Fruit fly (Drosophila melanogaster) whole organism, embryonic: ENCODE data around the gene CG32767.

Source experiments
- BEAF-32 ChIP-seq: fragments of 200-800 bp; sonication (Bioruptor generic); optimal IDR thresholded peaks from 3 replicates; lab custom pipeline; 2017; ENCODE audit warnings: missing biosample characterization, missing genetic modification characterization, mild to moderate bottlenecking, moderate library complexity, missing genetic modification reagents
- Bgb ChIP-seq: fragments of 200-800 bp; sonication (Bioruptor generic); IDR thresholded peaks from 2 replicates; pipeline ENCODE4 v1.3.6; 2022; ENCODE audit warnings: missing biosample characterization, missing genetic modification characterization; ENCODE audit not compliant: partially characterized antibody
- CG10321 ChIP-seq: fragments of 200-800 bp; sonication (Bioruptor generic); IDR thresholded peaks from 2 replicates; pipeline ENCODE4 v1.3.6; 2022; ENCODE audit warnings: missing biosample characterization, missing genetic modification characterization
- CG11085 ChIP-seq: fragments of 200-800 bp; sonication (Bioruptor generic); IDR thresholded peaks from 2 replicates; pipeline ENCODE4 v1.3.6; 2022; ENCODE audit warnings: missing biosample characterization, missing genetic modification characterization
- CG12104 ChIP-seq: fragments of 200-800 bp; sonication (Bioruptor generic); optimal IDR thresholded peaks from 3 replicates; lab custom pipeline; 2016; ENCODE audit warnings: missing biosample characterization, missing genetic modification characterization
- CG12155 ChIP-seq: fragments of 200-800 bp; sonication (Bioruptor generic); optimal IDR thresholded peaks from 3 replicates; lab custom pipeline; 2016; ENCODE audit warnings: missing biosample characterization, missing genetic modification characterization
- CG12391 ChIP-seq: fragments of 200-800 bp; sonication (Bioruptor generic); optimal IDR thresholded peaks from 3 replicates; lab custom pipeline; 2018; ENCODE audit warnings: missing biosample characterization, mild to moderate bottlenecking, missing genetic modification characterization, moderate library complexity
- CG12942 ChIP-seq: fragments of 200-800 bp; sonication (Bioruptor generic); optimal IDR thresholded peaks from 3 replicates; lab custom pipeline; 2016; ENCODE audit warnings: missing biosample characterization, missing genetic modification characterization
- CG13424 ChIP-seq: fragments of 200-800 bp; sonication (Bioruptor generic); optimal IDR thresholded peaks from 2 replicates; lab custom pipeline; 2019; ENCODE audit warnings: missing biosample characterization, mild to moderate bottlenecking, missing genetic modification characterization, moderate library complexity
- CG14050 ChIP-seq: fragments of 200-800 bp; sonication (Bioruptor generic); IDR thresholded peaks from 3 replicates; pipeline ENCODE4 v1.3.6; 2022; ENCODE audit warnings: missing biosample characterization, missing genetic modification characterization
- CG14965 ChIP-seq: fragments of 200-800 bp; sonication (Bioruptor generic); optimal IDR thresholded peaks from 2 replicates; lab custom pipeline; 2016; ENCODE audit warnings: missing biosample characterization, missing genetic modification characterization, borderline replicate concordance
- CG1529 ChIP-seq: fragments of 200-800 bp; sonication (Bioruptor generic); optimal IDR thresholded peaks from 3 replicates; lab custom pipeline; 2018; ENCODE audit warnings: missing biosample characterization, missing genetic modification characterization
- CG15479 ChIP-seq: fragments of 200-800 bp; sonication (Bioruptor generic); optimal IDR thresholded peaks from 3 replicates; lab custom pipeline; 2019; ENCODE audit warnings: missing biosample characterization, mild to moderate bottlenecking, missing genetic modification characterization, moderate library complexity
- CG1603 ChIP-seq: fragments of 200-800 bp; sonication (Bioruptor generic); optimal IDR thresholded peaks from 2 replicates; lab custom pipeline; 2019; ENCODE audit warnings: missing biosample characterization, mild to moderate bottlenecking, missing genetic modification characterization, moderate library complexity
- CG1647 ChIP-seq: fragments of 200-800 bp; sonication (Bioruptor generic); optimal IDR thresholded peaks from 3 replicates; lab custom pipeline; 2016; ENCODE audit warnings: missing biosample characterization, missing genetic modification characterization
- CG1792 ChIP-seq: fragments of 200-800 bp; sonication (Bioruptor generic); optimal IDR thresholded peaks from 2 replicates; lab custom pipeline; 2016; ENCODE audit warnings: missing biosample characterization, missing genetic modification characterization
- CG2120 ChIP-seq: fragments of 200-800 bp; sonication (Bioruptor generic); optimal IDR thresholded peaks from 3 replicates; lab custom pipeline; 2016; ENCODE audit warnings: missing biosample characterization, missing genetic modification characterization
- CG32532 ChIP-seq: fragments of 200-800 bp; sonication (Bioruptor generic); IDR thresholded peaks from 2 replicates; pipeline ENCODE4 v1.3.6; 2022; ENCODE audit warnings: missing biosample characterization, missing genetic modification characterization
- CG34224 ChIP-seq: fragments of 200-800 bp; sonication (Bioruptor generic); IDR thresholded peaks from 3 replicates; pipeline ENCODE4 v1.3.6; 2022; ENCODE audit warnings: missing biosample characterization, missing genetic modification characterization; ENCODE audit not compliant: partially characterized antibody
- CG34376 ChIP-seq: fragments of 200-800 bp; sonication (Bioruptor generic); optimal IDR thresholded peaks from 2 replicates; lab custom pipeline; 2018; ENCODE audit warnings: missing biosample characterization, mild to moderate bottlenecking, missing genetic modification characterization
- CG4282 ChIP-seq: fragments of 200-800 bp; sonication (Bioruptor generic); optimal IDR thresholded peaks from 2 replicates; lab custom pipeline; 2016; ENCODE audit warnings: missing biosample characterization, missing genetic modification characterization
- CG6654 ChIP-seq: fragments of 200-800 bp; sonication (Bioruptor generic); optimal IDR thresholded peaks from 2 replicates; lab custom pipeline; 2017; ENCODE audit warnings: missing biosample characterization, mild to moderate bottlenecking, missing genetic modification characterization
- CG8478 ChIP-seq: fragments of >200 bp; optimal IDR thresholded peaks from 2 replicates; lab custom pipeline; 2018
- CG9932 ChIP-seq: fragments of 200-800 bp; sonication (Bioruptor generic); IDR thresholded peaks from 2 replicates; pipeline ENCODE4 v1.3.6; 2022; ENCODE audit warnings: missing biosample characterization, missing genetic modification characterization
- Chrac-16 ChIP-seq: fragments of 200-800 bp; sonication (Bioruptor generic); optimal IDR thresholded peaks from 3 replicates; lab custom pipeline; 2016; ENCODE audit warnings: missing biosample characterization, missing genetic modification characterization
- D ChIP-seq, 2 experiments: fragments of 200-800 bp in 1 of 2; fragments of >200 bp in 1 of 2; sonication (Bioruptor generic) in 1 of 2; optimal IDR thresholded peaks; 2 replicates in 1 of 2; 3 replicates in 1 of 2; lab custom pipeline; 2017; ENCODE audit warnings: mild to moderate bottlenecking in 1 of 2, missing biosample characterization in 1 of 2, missing genetic modification characterization in 1 of 2, missing genetic modification reagents in 1 of 2
- Drgx ChIP-seq: fragments of 200-800 bp; sonication (Bioruptor generic); IDR thresholded peaks from 2 replicates; pipeline ENCODE4 v1.3.6; 2022; ENCODE audit warnings: missing biosample characterization, missing genetic modification characterization
- Gsc ChIP-seq: fragments of 200-800 bp; sonication (Bioruptor generic); IDR thresholded peaks from 2 replicates; pipeline ENCODE4 v1.3.6; 2022; ENCODE audit warnings: missing biosample characterization, missing genetic modification characterization
- H2.0 ChIP-seq: fragments of 200-800 bp; sonication (Bioruptor generic); IDR thresholded peaks from 2 replicates; pipeline ENCODE4 v1.3.6; 2022; ENCODE audit warnings: missing biosample characterization, missing genetic modification characterization
- HHEX ChIP-seq: fragments of 200-800 bp; sonication (Bioruptor generic); optimal IDR thresholded peaks from 3 replicates; lab custom pipeline; 2017; ENCODE audit warnings: missing biosample characterization, mild to moderate bottlenecking, missing genetic modification characterization, missing genetic modification reagents
- Mes4 ChIP-seq: fragments of 200-800 bp; sonication (Bioruptor generic); optimal IDR thresholded peaks from 2 replicates; lab custom pipeline; 2016; ENCODE audit warnings: missing biosample characterization, missing genetic modification characterization
- Sry-β ChIP-seq: fragments of 200-800 bp; sonication (Bioruptor generic); optimal IDR thresholded peaks from 2 replicates; lab custom pipeline; 2018; ENCODE audit warnings: missing biosample characterization, mild to moderate bottlenecking, missing genetic modification characterization, moderate library complexity
- Xbp1 ChIP-seq: fragments of 200-800 bp; sonication (Bioruptor generic); optimal IDR thresholded peaks from 3 replicates; lab custom pipeline; 2016; ENCODE audit warnings: missing biosample characterization, mild to moderate bottlenecking, missing genetic modification characterization
- dimm ChIP-seq: fragments of 200-800 bp; sonication (Bioruptor generic); IDR thresholded peaks from 2 replicates; pipeline ENCODE4 v1.3.6; 2022; ENCODE audit warnings: missing biosample characterization, missing genetic modification characterization
- dm ChIP-seq: fragments of 200-800 bp; sonication (Bioruptor generic); optimal IDR thresholded peaks from 3 replicates; lab custom pipeline; 2016; ENCODE audit warnings: missing biosample characterization, missing genetic modification characterization
- dmrt99B ChIP-seq: fragments of 200-800 bp; sonication (Bioruptor generic); optimal IDR thresholded peaks from 2 replicates; lab custom pipeline; 2018; ENCODE audit warnings: missing biosample characterization, mild to moderate bottlenecking, missing genetic modification characterization, moderate library complexity
- emc ChIP-seq: fragments of 200-800 bp; sonication (Bioruptor generic); optimal IDR thresholded peaks from 2 replicates; lab custom pipeline; 2016; ENCODE audit warnings: missing biosample characterization, missing genetic modification characterization
- fd96Cb ChIP-seq: fragments of 200-800 bp; sonication (Bioruptor generic); optimal IDR thresholded peaks from 2 replicates; lab custom pipeline; 2018; ENCODE audit warnings: missing biosample characterization, mild to moderate bottlenecking, missing genetic modification characterization, moderate library complexity
- hbn ChIP-seq: fragments of 200-800 bp; sonication (Bioruptor generic); IDR thresholded peaks from 2 replicates; pipeline ENCODE4 v1.3.6; 2022; ENCODE audit warnings: missing biosample characterization, missing genetic modification characterization; ENCODE audit not compliant: partially characterized antibody
- jigr1 ChIP-seq: fragments of 200-800 bp; sonication (Bioruptor generic); IDR thresholded peaks from 3 replicates; pipeline ENCODE4 v1.3.6; 2022; ENCODE audit warnings: missing biosample characterization, missing genetic modification characterization
- luna ChIP-seq: fragments of 200-800 bp; sonication (Bioruptor generic); optimal IDR thresholded peaks from 2 replicates; lab custom pipeline; 2016; ENCODE audit warnings: missing biosample characterization, missing genetic modification characterization
- nerfin-1 ChIP-seq: fragments of 200-800 bp; sonication (Bioruptor generic); optimal IDR thresholded peaks from 3 replicates; lab custom pipeline; 2019; ENCODE audit warnings: missing biosample characterization, mild to moderate bottlenecking, missing genetic modification characterization, moderate library complexity
- p53 ChIP-seq: fragments of 200-800 bp; sonication (Bioruptor generic); optimal IDR thresholded peaks from 2 replicates; lab custom pipeline; 2016; ENCODE audit warnings: missing biosample characterization, missing genetic modification characterization
- pfk ChIP-seq: fragments of 200-800 bp; sonication (Bioruptor generic); optimal IDR thresholded peaks from 2 replicates; lab custom pipeline; 2018; ENCODE audit warnings: missing biosample characterization, mild to moderate bottlenecking, missing genetic modification characterization, moderate library complexity
- pnt ChIP-seq: fragments of 200-800 bp; sonication (Bioruptor generic); optimal IDR thresholded peaks from 3 replicates; lab custom pipeline; 2016; ENCODE audit warnings: missing biosample characterization, missing genetic modification characterization
- rib ChIP-seq: fragments of 200-800 bp; sonication (Bioruptor generic); IDR thresholded peaks from 2 replicates; pipeline ENCODE4 v1.3.6; 2022; ENCODE audit warnings: missing biosample characterization, missing genetic modification characterization
- sens ChIP-seq: fragments of 200-800 bp; sonication (Bioruptor generic); peaks from one replicate; lab custom pipeline; 2016; ENCODE audit warnings: missing biosample characterization, missing genetic modification characterization
- sna ChIP-seq: fragments of 200-800 bp; sonication (Bioruptor generic); IDR thresholded peaks from 2 replicates; pipeline ENCODE4 v1.3.6; 2022; ENCODE audit warnings: missing biosample characterization, missing genetic modification characterization; ENCODE audit not compliant: partially characterized antibody
- tap ChIP-seq: fragments of 200-800 bp; optimal IDR thresholded peaks from 3 replicates; lab custom pipeline; 2019; ENCODE audit warnings: missing biosample characterization, mild to moderate bottlenecking, missing genetic modification characterization, moderate library complexity
- tx ChIP-seq: fragments of 200-800 bp; sonication (Bioruptor generic); optimal IDR thresholded peaks from 2 replicates; lab custom pipeline; 2016; ENCODE audit warnings: missing biosample characterization, missing genetic modification characterization
- wor ChIP-seq: fragments of 200-800 bp; sonication (Bioruptor generic); IDR thresholded peaks from 2 replicates; pipeline ENCODE4 v1.3.6; 2022; ENCODE audit warnings: missing biosample characterization, missing genetic modification characterization
- z ChIP-seq: fragments of 200-800 bp; sonication (Bioruptor generic); IDR thresholded peaks from 3 replicates; pipeline ENCODE4 v1.3.6; 2022; ENCODE audit warnings: missing biosample characterization, missing genetic modification characterization

CG32767 gene

dm6 chrX:5038411-5038810, 46.2 kb downstream of the CG32767 start (continued):
- TF ChIP-seq pnt (GFP tag; lab: Kevin White, UChicago) (no peak), dmrt99B (tag; lab: Kevin White, UChicago) (no peak), CG9932 (GFP tag; lab: Robert Waterston, UW) (peak; percentile 48), CG12391 (tag; lab: Kevin White, UChicago) (no peak), D (optimal IDR thresholded peaks at IDR 0.05; lab: Kevin White, UChicago) (no peak), D (GFP tag; optimal IDR thresholded peaks at IDR 0.05; lab: Kevin White, UChicago) (no peak), CG1647 (GFP tag; lab: Kevin White, UChicago) (no peak), Drgx (GFP tag; lab: Robert Waterston, UW) (0 out of 2 replicates have a peak, but pooled peaks have one; percentile 29), CG6654 (GFP tag; lab: Kevin White, UChicago) (no peak), hbn (GFP tag; lab: Robert Waterston, UW) (no peak), CG14050 (GFP tag; lab: Robert Waterston, UW) (no peak), Gsc (no peak), p53 (GFP tag; lab: Kevin White, UChicago) (no peak), jigr1 (GFP tag; lab: Robert Waterston, UW) (no peak), CG8478 (lab: Kevin White, UChicago) (no peak), BEAF-32 (GFP tag; lab: Kevin White, UChicago) (no peak), CG12942 (no peak), fd96Cb (tag; lab: Kevin White, UChicago) (peak; percentile 13), Mes4 (GFP tag; lab: Kevin White, UChicago) (no peak), sens (GFP tag; lab: Kevin White, UChicago) (peak; percentile 75), H2.0 (GFP tag; lab: Robert Waterston, UW) (no peak), emc (GFP tag; lab: Kevin White, UChicago) (no peak), CG34376 (no peak), CG32532 (GFP tag; lab: Robert Waterston, UW) (peak; percentile 38; the same call in 1 of the 2 replicates), CG1603 (tag; lab: Kevin White, UChicago) (peak; percentile 44), CG12104 (GFP tag; lab: Kevin White, UChicago) (no peak), CG1792 (GFP tag; lab: Kevin White, UChicago) (no peak), tap (tag; lab: Kevin White, UChicago) (no peak), nerfin-1 (tag; lab: Kevin White, UChicago) (no peak), HHEX (no peak), CG34224 (GFP tag; lab: Robert Waterston, UW) (no peak), CG10321 (GFP tag; lab: Robert Waterston, UW) (no peak), CG1529 (GFP tag; lab: Kevin White, UChicago) (no peak), dimm (GFP tag; lab: Robert Waterston, UW) (no peak), CG4282 (GFP tag; lab: Kevin White, UChicago) (no peak), wor (no peak), luna (no peak), pfk (GFP tag; lab: Kevin White, UChicago) (no peak), CG11085 (GFP tag; lab: Robert Waterston, UW) (no peak), CG13424 (tag; lab: Kevin White, UChicago) (no peak), Bgb (no peak), CG12155 (no peak), Chrac-16 (no peak), sna (GFP tag; lab: Robert Waterston, UW) (no peak), dm (GFP tag; lab: Kevin White, UChicago) (no peak), z (no peak), CG2120 (GFP tag; lab: Kevin White, UChicago) (peak; percentile 36), CG14965 (GFP tag; lab: Kevin White, UChicago) (no peak), rib (GFP tag; lab: Robert Waterston, UW) (no peak), tx (GFP tag; lab: Kevin White, UChicago) (no peak), Sry-β (no peak), CG15479 (GFP tag; lab: Kevin White, UChicago) (no peak), Xbp1 (GFP tag; lab: Kevin White, UChicago) (no peak)
